Worm (Caenorhabditis elegans) whole organism, L2 larva: ENCODE measurements around the gene Y39G8B.1.

Experiments
- Y55F3AM.14 ChIP-seq: fragments of 200-800 bp; sonication (Bioruptor generic); optimal IDR thresholded peaks from 2 replicates; lab custom pipeline; 2018; ENCODE audit warnings: mild to moderate bottlenecking, missing genetic modification characterization, missing compliant biosample characterization
- ZK546.5 ChIP-seq: sonication (generic microtip); optimal IDR thresholded peaks from 2 replicates; lab custom pipeline; 2017; ENCODE audit warnings: missing biosample characterization, missing genetic modification characterization
- alr-1 ChIP-seq: fragments of 150-350 bp; optimal IDR thresholded peaks from 2 replicates; lab custom pipeline; 2014; ENCODE audit warnings: missing biosample characterization, missing genetic modification characterization
- aly-2 ChIP-seq: fragments of 150-350 bp; optimal IDR thresholded peaks from 2 replicates; lab custom pipeline; 2014; ENCODE audit warnings: missing biosample characterization, missing genetic modification characterization
- ama-1 ChIP-seq: fragments of 150-350 bp; optimal IDR thresholded peaks from 2 replicates; lab custom pipeline; 2018; ENCODE audit warnings: inconsistent platforms
- blmp-1 ChIP-seq: sonication (generic microtip); optimal IDR thresholded peaks from 2 replicates; lab custom pipeline; 2017; ENCODE audit warnings: missing genetic modification characterization, mild to moderate bottlenecking, missing compliant biosample characterization, antibody characterized with exemption, moderate library complexity; ENCODE audit not compliant: insufficient read depth
- ceh-16 ChIP-seq: fragments of 150-350 bp; optimal IDR thresholded peaks from 2 replicates; lab custom pipeline; 2014; ENCODE audit warnings: missing biosample characterization, missing genetic modification characterization
- crh-2 ChIP-seq: sonication (generic microtip); optimal IDR thresholded peaks from 2 replicates; lab custom pipeline; 2017; ENCODE audit warnings: missing biosample characterization, missing genetic modification characterization
- elt-1 ChIP-seq: fragments of 150-350 bp; optimal IDR thresholded peaks from 2 replicates; lab custom pipeline; 2014; ENCODE audit warnings: missing biosample characterization, missing genetic modification characterization
- fos-1 ChIP-seq: fragments of 150-350 bp; optimal IDR thresholded peaks from 2 replicates; lab custom pipeline; 2014; ENCODE audit warnings: missing biosample characterization, missing genetic modification characterization
- lin-11 ChIP-seq: fragments of 150-350 bp; sonication (generic microtip); optimal IDR thresholded peaks from 2 replicates; lab custom pipeline; 2014; ENCODE audit warnings: missing biosample characterization, missing genetic modification characterization, inconsistent platforms, mixed read lengths
- lin-13 ChIP-seq: fragments of 150-350 bp; optimal IDR thresholded peaks from 2 replicates; lab custom pipeline; 2014; ENCODE audit warnings: missing biosample characterization, missing genetic modification reagents, missing genetic modification characterization
- lin-39 ChIP-seq: fragments of 150-350 bp; optimal IDR thresholded peaks from 2 replicates; lab custom pipeline; 2014; ENCODE audit warnings: missing biosample characterization, missing genetic modification reagents, missing genetic modification characterization
- lsy-2 ChIP-seq, 2 experiments: fragments of 150-350 bp in 1 of 2; sonication (generic microtip) in 1 of 2; optimal IDR thresholded peaks; 2 replicates each; lab custom pipeline; 2014 to 2017; ENCODE audit warnings: missing biosample characterization in 2 of 2, missing genetic modification characterization in 2 of 2
- mab-5 ChIP-seq: fragments of 150-350 bp; optimal IDR thresholded peaks from 2 replicates; lab custom pipeline; 2014; ENCODE audit warnings: missing biosample characterization, missing genetic modification characterization
- mbf-1 ChIP-seq: sonication (generic microtip); optimal IDR thresholded peaks from 2 replicates; lab custom pipeline; 2017; ENCODE audit warnings: missing biosample characterization, missing genetic modification characterization
- mdl-1 ChIP-seq, 2 experiments: fragments of 150-350 bp in 1 of 2; sonication (generic microtip) in 1 of 2; optimal IDR thresholded peaks; 2 replicates each; lab custom pipeline; 2017; ENCODE audit warnings: missing biosample characterization in 2 of 2, missing genetic modification characterization in 2 of 2
- nhr-10 ChIP-seq: sonication (generic microtip); optimal IDR thresholded peaks from 2 replicates; lab custom pipeline; 2017; ENCODE audit warnings: missing biosample characterization, missing genetic modification characterization
- nhr-12 ChIP-seq: fragments of 150-350 bp; optimal IDR thresholded peaks from 2 replicates; lab custom pipeline; 2014; ENCODE audit warnings: missing biosample characterization, missing genetic modification characterization
- nhr-129 ChIP-seq: fragments of 150-350 bp; optimal IDR thresholded peaks from 2 replicates; lab custom pipeline; 2014; ENCODE audit warnings: missing biosample characterization, missing genetic modification characterization
- nhr-23 ChIP-seq: fragments of 150-350 bp; optimal IDR thresholded peaks from 2 replicates; lab custom pipeline; 2014; ENCODE audit warnings: missing biosample characterization, missing genetic modification reagents, missing genetic modification characterization
- nhr-6 ChIP-seq: fragments of 150-350 bp; optimal IDR thresholded peaks from 2 replicates; lab custom pipeline; 2014; ENCODE audit warnings: missing biosample characterization, missing genetic modification characterization
- nhr-77 ChIP-seq: fragments of 150-350 bp; optimal IDR thresholded peaks from 2 replicates; lab custom pipeline; 2014; ENCODE audit warnings: missing biosample characterization, missing genetic modification characterization
- peb-1 ChIP-seq: fragments of 150-350 bp; optimal IDR thresholded peaks from 2 replicates; lab custom pipeline; 2014; ENCODE audit warnings: missing biosample characterization, missing genetic modification characterization
- sem-4 ChIP-seq: fragments of 150-350 bp; optimal IDR thresholded peaks from 2 replicates; lab custom pipeline; 2014; ENCODE audit warnings: missing biosample characterization, missing genetic modification reagents, missing genetic modification characterization
- skn-1 ChIP-seq: sonication (generic microtip); optimal IDR thresholded peaks from 2 replicates; lab custom pipeline; 2017; ENCODE audit warnings: missing biosample characterization, missing genetic modification characterization
- sma-9 ChIP-seq, 2 experiments: fragments of 150-350 bp in 1 of 2; sonication (generic microtip) in 1 of 2; optimal IDR thresholded peaks; 2 replicates each; lab custom pipeline; 2014 to 2016; ENCODE audit warnings: missing genetic modification characterization in 2 of 2, mild to moderate bottlenecking in 1 of 2, missing biosample characterization in 1 of 2, missing compliant biosample characterization in 1 of 2, missing genetic modification reagents in 1 of 2, moderate library complexity in 1 of 2
- snpc-4 ChIP-seq: fragments of 150-350 bp; optimal IDR thresholded peaks from 2 replicates; lab custom pipeline; 2014; ENCODE audit warnings: missing biosample characterization, missing genetic modification characterization
- unc-39 ChIP-seq: fragments of 150-350 bp; optimal IDR thresholded peaks from 2 replicates; lab custom pipeline; 2014; ENCODE audit warnings: missing biosample characterization, missing genetic modification characterization
- unc-62 ChIP-seq: fragments of 150-350 bp; optimal IDR thresholded peaks from 2 replicates; lab custom pipeline; 2014; ENCODE audit warnings: missing biosample characterization, missing genetic modification reagents, missing genetic modification characterization
- zag-1 ChIP-seq: fragments of 150-350 bp; optimal IDR thresholded peaks from 2 replicates; lab custom pipeline; 2014; ENCODE audit warnings: missing biosample characterization, missing genetic modification characterization
- ztf-4 ChIP-seq: fragments of 150-350 bp; optimal IDR thresholded peaks from 2 replicates; lab custom pipeline; 2014; ENCODE audit warnings: missing biosample characterization, missing genetic modification characterization

Gene Y39G8B.1

DNA sequence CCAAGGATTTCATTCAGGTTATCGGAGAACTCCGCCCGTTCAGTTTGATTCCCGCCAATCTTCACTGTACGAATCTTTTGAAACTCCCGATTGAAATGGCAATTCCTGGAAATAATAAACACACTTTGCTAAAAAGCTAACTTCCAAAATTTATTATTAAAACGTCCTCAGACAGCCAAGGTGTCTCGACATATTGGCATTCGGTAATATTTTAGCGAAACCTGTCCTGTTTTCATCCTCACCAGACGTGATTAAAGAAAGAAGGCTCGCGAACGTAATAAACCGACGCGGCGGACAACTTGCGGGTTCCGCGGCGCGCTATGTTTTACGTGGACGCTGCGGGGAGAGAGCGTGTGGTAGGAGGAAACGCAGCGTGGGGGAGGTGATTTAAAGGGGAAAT lies 44.6 kb upstream of the Y39G8B.1 start (continued):
- TF ChIP-seq crh-2 (peak; percentile 85), peb-1 (tag; lab: Kevin White, UChicago) (no peak), unc-39 (tag; lab: Kevin White, UChicago) (no peak), mdl-1 (tag; optimal IDR thresholded peaks at IDR 0.05; lab: Kevin White, UChicago) (peak; percentile 6 to 42), blmp-1 (tag; lab: Kevin White, UChicago) (no peak), sma-9 (GFP tag; optimal IDR thresholded peaks at IDR 0.05; lab: Kevin White, UChicago) (peak; percentile 78), sma-9 (tag; optimal IDR thresholded peaks at IDR 0.05; lab: Kevin White, UChicago) (no peak), nhr-6 (tag; lab: Kevin White, UChicago) (no peak), mab-5 (no peak)

DNA sequence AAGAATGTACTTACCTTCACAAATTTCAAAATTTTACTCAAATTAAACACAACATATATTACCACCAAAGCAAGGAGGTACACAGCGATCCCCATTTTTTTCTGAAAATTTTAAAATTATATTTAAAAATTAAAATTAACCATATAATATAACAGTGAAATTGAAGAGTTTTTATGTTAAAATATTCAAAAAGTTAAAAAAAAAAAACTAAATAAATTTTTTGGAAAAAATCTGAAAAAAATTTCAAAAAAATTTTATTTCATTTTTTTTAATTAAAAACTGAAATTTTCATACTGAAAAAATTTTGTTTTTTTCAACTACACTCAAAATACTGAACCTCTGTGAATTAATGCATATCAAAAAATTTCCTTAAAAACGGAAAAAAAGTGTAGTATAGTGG lies 43.3 kb upstream of the Y39G8B.1 start, which contains the start of gene cyp-37A1:
Gene cyp-37A1 (minus strand): TSS at position 101 of the 400 bp plus-strand sequence.
- TF ChIP-seq ztf-4 (tag; lab: Kevin White, UChicago), result no peak
- no peak for TF ChIP-seq nhr-10 (tag; lab: Kevin White, UChicago)
- TF ChIP-seq, all 48 proteins: peak for 0

DNA sequence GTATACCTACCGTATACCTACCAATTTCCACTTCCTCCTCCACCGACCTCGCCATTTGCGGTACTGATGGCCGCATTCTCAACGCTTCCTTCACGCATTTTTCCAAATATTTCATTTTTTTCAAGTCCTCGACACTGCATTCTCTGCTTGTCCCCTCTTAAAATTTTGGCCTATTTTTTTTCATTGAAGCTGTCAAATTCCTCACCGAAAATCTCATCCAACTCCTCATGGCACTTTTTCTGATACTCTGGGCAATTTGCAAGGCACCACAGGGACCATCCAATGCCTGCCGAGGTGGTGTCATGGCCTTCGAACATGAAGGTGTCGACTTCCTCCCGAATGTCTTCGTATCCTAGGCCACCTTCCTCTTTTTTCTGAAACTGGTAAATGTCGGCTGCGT lies 41.0 kb upstream of the Y39G8B.1 start:
- TF ChIP-seq lin-39 (tag; lab: Kevin White, UChicago) (no peak), ceh-16 (tag; lab: Kevin White, UChicago) (no peak), nhr-12 (no peak), unc-62 (no peak), elt-1 (tag; lab: Kevin White, UChicago) (no peak), alr-1 (tag; lab: Kevin White, UChicago) (no peak), sma-9 (GFP tag; optimal IDR thresholded peaks at IDR 0.05; lab: Kevin White, UChicago) (no peak), sma-9 (tag; optimal IDR thresholded peaks at IDR 0.05; lab: Kevin White, UChicago) (no peak), lin-13 (GFP tag; lab: Kevin White, UChicago) (no peak)

DNA sequence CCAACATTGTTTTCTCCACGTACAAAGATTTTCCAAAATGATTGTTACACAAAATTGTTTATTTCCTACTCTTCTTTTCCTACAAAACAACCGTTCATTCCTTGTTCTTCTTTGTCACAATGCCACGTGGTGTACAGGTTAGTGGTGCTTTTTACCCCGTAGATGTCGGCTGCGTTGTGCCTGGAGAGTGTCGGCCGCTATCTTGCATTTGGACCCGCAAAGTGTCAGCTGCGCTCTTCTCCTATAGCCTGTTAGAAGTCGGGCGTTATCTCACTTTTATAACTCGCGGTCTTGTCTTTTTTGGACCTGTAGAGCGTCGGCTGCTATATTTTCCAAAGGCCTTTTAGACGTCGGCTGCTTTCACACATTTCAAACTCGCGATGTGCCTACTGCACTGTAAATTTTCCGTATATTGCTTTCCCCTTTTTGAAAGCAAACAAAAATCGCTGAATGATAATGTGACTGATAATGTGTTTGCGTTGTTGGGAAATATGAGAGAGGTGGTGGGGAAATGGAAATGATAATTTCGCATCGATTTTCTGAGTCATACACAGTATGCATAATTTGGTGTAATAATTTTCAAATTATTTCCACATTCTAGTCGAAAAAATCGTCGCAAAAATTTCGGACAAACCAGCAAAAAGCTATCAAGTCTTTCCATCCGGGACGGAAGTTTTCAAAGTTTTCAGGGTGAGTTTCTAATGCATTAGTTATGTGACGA lies 37.2 kb upstream of the Y39G8B.1 start, which contains the start of gene F01D5.8:
Gene F01D5.8 (plus strand): TSS at position 51 of the 721 bp plus-strand sequence.
- peak; percentile 75 for TF ChIP-seq fos-1 (tag; lab: Kevin White, UChicago)
- no peak for TF ChIP-seq nhr-129 (tag; lab: Kevin White, UChicago)
- no peak for TF ChIP-seq sma-9 (GFP tag; optimal IDR thresholded peaks at IDR 0.05; lab: Kevin White, UChicago)
- no peak for TF ChIP-seq sma-9 (tag; optimal IDR thresholded peaks at IDR 0.05; lab: Kevin White, UChicago)
- TF ChIP-seq snpc-4, result peak; percentile 47
- no peak for TF ChIP-seq ceh-16 (tag; lab: Kevin White, UChicago)
- TF ChIP-seq skn-1 (tag; lab: Kevin White, UChicago), result no peak
- no peak for TF ChIP-seq zag-1 (tag; lab: Kevin White, UChicago)
- TF ChIP-seq, all 48 proteins: peak for 2

DNA sequence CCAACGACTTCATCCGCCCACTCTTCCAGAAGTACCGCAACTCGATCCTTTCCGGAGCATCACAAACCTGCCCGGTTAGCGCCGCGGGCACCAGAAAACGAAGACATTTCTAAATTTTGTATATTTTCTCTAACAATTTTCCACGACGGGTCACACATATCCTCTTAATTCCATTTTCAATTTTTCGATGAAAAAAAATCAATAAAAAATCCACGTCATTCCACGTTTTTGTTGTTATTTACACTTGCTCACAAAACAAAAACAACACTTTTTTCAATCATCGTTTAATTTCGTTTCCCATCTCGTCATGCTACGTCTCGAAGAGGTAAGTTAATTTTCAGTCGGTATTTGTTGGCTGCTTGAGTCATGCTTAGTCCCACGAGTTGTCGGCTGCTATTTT lies 34.7 kb upstream of the Y39G8B.1 start, which contains the start of gene F01D5.7:
Gene F01D5.7 (plus strand): TSS at position 301 of the 400 bp plus-strand sequence.
- no peak for TF ChIP-seq Y55F3AM.14
- no peak for TF ChIP-seq aly-2 (tag; lab: Kevin White, UChicago)
- no peak for TF ChIP-seq nhr-77
- TF ChIP-seq mdl-1 (tag; optimal IDR thresholded peaks at IDR 0.05; lab: Kevin White, UChicago), result no peak
- TF ChIP-seq mab-5, result no peak
- no peak for TF ChIP-seq sem-4
- no peak for TF ChIP-seq lin-39 (tag; lab: Kevin White, UChicago)
- no peak for TF ChIP-seq nhr-23 (tag; lab: Kevin White, UChicago)
- TF ChIP-seq lin-11 (tag; lab: Kevin White, UChicago), result no peak
- TF ChIP-seq mbf-1 (tag; lab: Kevin White, UChicago), result no peak
- no peak for TF ChIP-seq lsy-2 (tag; optimal IDR thresholded peaks at IDR 0.05; lab: Kevin White, UChicago)
- TF ChIP-seq elt-1 (tag; lab: Kevin White, UChicago), result no peak
- TF ChIP-seq ZK546.5 (tag; lab: Kevin White, UChicago), result no peak
- TF ChIP-seq ama-1 (lab: Kevin White, UChicago), result no peak
- TF ChIP-seq snpc-4, result no peak
- TF ChIP-seq, all 48 proteins: peak for 0
